Fruit fly (Drosophila melanogaster): ENCODE results near the gene CG13045.

DNA sequence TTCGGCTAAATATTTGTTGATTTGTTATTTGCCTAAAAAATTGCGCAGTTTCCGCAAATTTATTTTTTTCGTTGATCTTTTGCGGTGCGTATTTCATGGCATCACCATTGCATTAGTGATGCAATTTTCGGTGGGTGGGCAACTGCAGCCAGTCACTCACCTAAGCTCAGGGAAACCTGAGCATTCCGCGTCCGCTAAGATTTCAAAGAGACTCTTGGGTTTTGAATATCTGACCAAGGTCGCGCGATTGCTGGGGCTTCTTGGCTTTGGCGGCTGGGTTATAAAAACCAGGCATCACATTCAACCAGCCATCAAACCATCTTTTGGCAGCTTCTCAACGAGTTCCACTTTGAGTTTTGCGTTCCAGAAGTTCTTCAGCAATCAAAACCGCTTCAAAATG lies 28.3 kb downstream of the CG13045 start, which contains the start of gene CG13071:
- TF ChIP-seq CG8478 (optimal IDR thresholded peaks at IDR 0.05) (no peak), CTCF (optimal IDR thresholded peaks at IDR 0.05) (no peak)
